Worm (Caenorhabditis elegans) whole organism, L1 larva: ENCODE measurements around the gene K07D4.2.

Experiments
- C04F5.9 ChIP-seq: sonication (generic microtip); optimal IDR thresholded peaks from 2 replicates; lab custom pipeline; 2016; ENCODE audit warnings: missing genetic modification characterization, missing compliant biosample characterization
- ama-1 ChIP-seq: fragments of 150-350 bp; optimal IDR thresholded peaks from 2 replicates; lab custom pipeline; 2014
- blmp-1 ChIP-seq: fragments of 150-350 bp; optimal IDR thresholded peaks from 2 replicates; lab custom pipeline; 2014; ENCODE audit warnings: missing biosample characterization, missing genetic modification characterization
- ces-1 ChIP-seq: fragments of 150-350 bp; optimal IDR thresholded peaks from 2 replicates; lab custom pipeline; 2014; ENCODE audit warnings: missing biosample characterization, missing genetic modification reagents, missing genetic modification characterization
- dpl-1 ChIP-seq, 3 experiments: fragments of 150-350 bp in 2 of 3; sonication (generic microtip) in 1 of 3; optimal IDR thresholded peaks; 2 replicates each; lab custom pipeline; 2014 to 2017; ENCODE audit warnings: missing biosample characterization in 3 of 3, missing genetic modification characterization in 3 of 3, missing genetic modification reagents in 3 of 3
- efl-1 ChIP-seq, 4 experiments: fragments of 150-350 bp; optimal IDR thresholded peaks in 3 of 4; peaks in 1 of 4; 1 replicate in 1 of 4; 2 replicates in 3 of 4; lab custom pipeline; 2014; ENCODE audit warnings: missing biosample characterization in 2 of 4, missing genetic modification characterization in 2 of 4, missing genetic modification reagents in 2 of 4
- egl-13 ChIP-seq: sonication (generic microtip); optimal IDR thresholded peaks from 2 replicates; lab custom pipeline; 2016; ENCODE audit warnings: missing genotype, missing genetic modification reagents, missing genetic modification characterization, missing compliant biosample characterization
- elt-2 ChIP-seq: sonication (generic microtip); optimal IDR thresholded peaks from 2 replicates; lab custom pipeline; 2016; ENCODE audit warnings: missing genetic modification characterization, mild to moderate bottlenecking, inconsistent platforms, missing compliant biosample characterization, missing genetic modification reagents
- elt-3 ChIP-seq, 6 experiments: fragments of 150-350 bp in 1 of 6; sonication (generic microtip); optimal IDR thresholded peaks; 2 replicates each; lab custom pipeline; 2017 to 2018; ENCODE audit warnings: missing biosample characterization in 6 of 6, missing genetic modification characterization in 6 of 6, inconsistent platforms in 1 of 6
- grh-1 ChIP-seq: fragments of 200-800 bp; sonication (Bioruptor generic); IDR thresholded peaks from 2 replicates; pipeline ENCODE4 v1.3.6; 2022; ENCODE audit warnings: missing genetic modification reagents, missing genetic modification characterization, missing compliant biosample characterization
- hlh-4 ChIP-seq: sonication (generic microtip); optimal IDR thresholded peaks from 2 replicates; lab custom pipeline; 2016; ENCODE audit warnings: mild to moderate bottlenecking, missing genetic modification characterization, missing compliant biosample characterization
- isw-1 ChIP-seq: fragments of 200-800 bp; sonication (Bioruptor generic); IDR thresholded peaks from 2 replicates; pipeline ENCODE4 v1.3.6; 2022; ENCODE audit warnings: missing genetic modification characterization, missing compliant biosample characterization
- jun-1 ChIP-seq: fragments of 150-350 bp; optimal IDR thresholded peaks from 2 replicates; lab custom pipeline; 2014; ENCODE audit warnings: missing biosample characterization, missing genetic modification reagents, missing genetic modification characterization
- lin-14 ChIP-seq: fragments of 200-800 bp; sonication (Bioruptor generic); optimal IDR thresholded peaks from 2 replicates; lab custom pipeline; 2018; ENCODE audit warnings: mild to moderate bottlenecking, missing genetic modification characterization, moderate library complexity, missing compliant biosample characterization
- lir-3 ChIP-seq: sonication (generic microtip); optimal IDR thresholded peaks from 2 replicates; lab custom pipeline; 2016; ENCODE audit warnings: mild to moderate bottlenecking, missing genetic modification characterization, moderate library complexity, missing compliant biosample characterization; ENCODE audit not compliant: poor library complexity
- mab-9 ChIP-seq: fragments of 200-800 bp; sonication (Bioruptor generic); IDR thresholded peaks from 2 replicates; pipeline ENCODE4 v1.3.6; 2022; ENCODE audit warnings: missing genetic modification reagents, missing genetic modification characterization, missing compliant biosample characterization
- mef-2 ChIP-seq: fragments of 150-350 bp; optimal IDR thresholded peaks from 2 replicates; lab custom pipeline; 2014; ENCODE audit warnings: missing biosample characterization, missing genetic modification characterization
- mep-1 ChIP-seq: fragments of 150-350 bp; optimal IDR thresholded peaks from 2 replicates; lab custom pipeline; 2014; ENCODE audit warnings: missing biosample characterization, missing genetic modification characterization
- nhr-47 ChIP-seq: sonication (generic microtip); optimal IDR thresholded peaks from 2 replicates; lab custom pipeline; 2016; ENCODE audit warnings: mild to moderate bottlenecking, missing genetic modification characterization, moderate library complexity, missing compliant biosample characterization
- nhr-71 ChIP-seq: sonication (generic microtip); optimal IDR thresholded peaks from 2 replicates; lab custom pipeline; 2016; ENCODE audit warnings: mild to moderate bottlenecking, missing genetic modification characterization, moderate library complexity, missing compliant biosample characterization
- nhr-85 ChIP-seq: sonication (generic microtip); peaks from one replicate; lab custom pipeline; 2016; ENCODE audit warnings: missing genetic modification characterization, inconsistent platforms, missing compliant biosample characterization
- pag-3 ChIP-seq: sonication (generic microtip); optimal IDR thresholded peaks from 2 replicates; lab custom pipeline; 2017; ENCODE audit warnings: missing genetic modification characterization, mild to moderate bottlenecking, missing compliant biosample characterization, antibody characterized with exemption, borderline replicate concordance; ENCODE audit not compliant: insufficient read depth
- pax-3 ChIP-seq: fragments of 200-800 bp; sonication (Bioruptor generic); optimal IDR thresholded peaks from 2 replicates; lab custom pipeline; 2018; ENCODE audit warnings: mild to moderate bottlenecking, missing genetic modification characterization, moderate library complexity, missing compliant biosample characterization
- rnt-1 ChIP-seq: sonication (generic microtip); optimal IDR thresholded peaks from 2 replicates; lab custom pipeline; 2016; ENCODE audit warnings: mild to moderate bottlenecking, missing genetic modification characterization, moderate library complexity, missing compliant biosample characterization
- snpc-4 ChIP-seq: fragments of 150-350 bp; optimal IDR thresholded peaks from 2 replicates; lab custom pipeline; 2014; ENCODE audit warnings: missing biosample characterization, missing genetic modification characterization
- sup-37 ChIP-seq: fragments of 200-800 bp; sonication (Bioruptor generic); optimal IDR thresholded peaks from 2 replicates; lab custom pipeline; 2018; ENCODE audit warnings: mild to moderate bottlenecking, missing genetic modification characterization, missing compliant biosample characterization
- unc-130 ChIP-seq: fragments of 150-350 bp; optimal IDR thresholded peaks from 2 replicates; lab custom pipeline; 2017; ENCODE audit warnings: missing biosample characterization, missing genetic modification characterization, inconsistent platforms
- unc-62 ChIP-seq: fragments of 150-350 bp; optimal IDR thresholded peaks from 2 replicates; lab custom pipeline; 2014; ENCODE audit warnings: missing biosample characterization, missing genetic modification reagents, missing genetic modification characterization
- vab-15 ChIP-seq: sonication (generic microtip); optimal IDR thresholded peaks from 2 replicates; lab custom pipeline; 2017; ENCODE audit warnings: missing genotype, mild to moderate bottlenecking, missing genetic modification characterization, missing compliant biosample characterization
- xbp-1 ChIP-seq: sonication (generic microtip); optimal IDR thresholded peaks from 2 replicates; lab custom pipeline; 2016; ENCODE audit warnings: missing genetic modification characterization, missing compliant biosample characterization

K07D4.2 gene

DNA sequence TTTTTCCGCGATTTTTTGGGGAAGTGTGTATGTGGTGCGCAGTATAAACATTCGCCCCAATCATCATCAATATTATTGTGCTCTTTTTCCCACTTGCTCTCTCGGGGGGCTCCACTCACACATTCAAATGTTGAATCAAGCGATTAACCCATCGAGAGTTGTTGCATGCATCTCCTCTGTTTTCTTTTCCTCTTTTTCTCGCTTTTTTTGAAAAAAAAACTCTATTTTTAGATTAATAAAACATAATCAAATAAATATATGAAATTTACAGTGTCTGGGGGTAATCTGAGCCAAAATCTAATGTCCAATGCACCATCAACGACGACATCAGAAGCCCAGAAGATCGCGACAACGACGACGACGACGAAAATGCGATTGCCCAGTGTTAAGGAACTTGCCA is 40.7 kb downstream of the K07D4.2 start, which contains the start of gene ephx-1:
ephx-1 (plus strand) TSS at position 301 of the 400 bp plus-strand sequence.
- TF ChIP-seq dpl-1 (GFP tag; optimal IDR thresholded peaks at IDR 0.05; lab: Kevin White, UChicago) (no peak), lir-3 (tag; lab: Kevin White, UChicago) (no peak), pag-3 (no peak), unc-62 (GFP tag; lab: Kevin White, UChicago) (no peak), sup-37 (GFP tag; lab: Kevin White, UChicago) (no peak), xbp-1 (no peak), blmp-1 (no peak), C04F5.9 (tag; lab: Kevin White, UChicago) (no peak), mef-2 (tag; lab: Kevin White, UChicago) (no peak), nhr-47 (tag; lab: Kevin White, UChicago) (no peak), isw-1 (GFP tag; lab: Robert Waterston, UW) (no peak), egl-13 (tag; lab: Kevin White, UChicago) (no peak)

DNA sequence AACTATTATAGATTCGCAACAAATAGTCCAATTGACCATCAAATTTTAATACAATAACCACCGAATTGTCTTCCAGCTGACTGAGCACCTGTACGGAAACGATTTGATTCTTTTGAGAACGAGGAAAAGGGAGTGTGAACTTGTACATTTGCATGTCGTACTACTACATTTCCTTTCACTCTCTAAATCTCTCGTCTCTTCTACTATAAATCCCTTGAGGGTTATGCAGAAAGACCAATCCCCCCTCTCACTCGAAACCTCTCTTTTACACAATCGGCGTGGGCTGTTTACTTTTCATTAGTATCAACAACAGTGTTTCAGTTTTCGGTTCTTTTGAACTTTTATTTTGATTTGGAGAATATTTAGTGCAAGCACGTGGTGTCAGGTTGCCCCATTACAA is 43.2 kb downstream of the K07D4.2 start:
- no peak for TF ChIP-seq vab-15 (tag; lab: Kevin White, UChicago)
- no peak for TF ChIP-seq pax-3 (tag; lab: Kevin White, UChicago)
- TF ChIP-seq ces-1 (GFP tag; lab: Kevin White, UChicago), result no peak
- TF ChIP-seq nhr-85 (tag; lab: Kevin White, UChicago), result no peak
- peak; percentile 29 for TF ChIP-seq lin-14 (GFP tag; lab: Kevin White, UChicago)
- no peak for TF ChIP-seq nhr-71 (tag; lab: Kevin White, UChicago)
- no peak for TF ChIP-seq jun-1 (tag; lab: Kevin White, UChicago)
- no peak for TF ChIP-seq hlh-4
- no peak for TF ChIP-seq grh-1
- no peak for TF ChIP-seq ama-1 (lab: Kevin White, UChicago)
- TF ChIP-seq egl-13 (tag; lab: Kevin White, UChicago), result no peak
- no peak for TF ChIP-seq mep-1
- no peak for TF ChIP-seq mab-9 (GFP tag; lab: Robert Waterston, UW)
- no peak for TF ChIP-seq snpc-4 (tag; lab: Kevin White, UChicago)
- TF ChIP-seq efl-1 (optimal IDR thresholded peaks at IDR 0.05; lab: Kevin White, UChicago), result no peak
- peak in 1 of 2 experiments; percentile 76 for TF ChIP-seq efl-1 (GFP tag; optimal IDR thresholded peaks at IDR 0.05 in 1 of 2; lab: Kevin White, UChicago)

DNA sequence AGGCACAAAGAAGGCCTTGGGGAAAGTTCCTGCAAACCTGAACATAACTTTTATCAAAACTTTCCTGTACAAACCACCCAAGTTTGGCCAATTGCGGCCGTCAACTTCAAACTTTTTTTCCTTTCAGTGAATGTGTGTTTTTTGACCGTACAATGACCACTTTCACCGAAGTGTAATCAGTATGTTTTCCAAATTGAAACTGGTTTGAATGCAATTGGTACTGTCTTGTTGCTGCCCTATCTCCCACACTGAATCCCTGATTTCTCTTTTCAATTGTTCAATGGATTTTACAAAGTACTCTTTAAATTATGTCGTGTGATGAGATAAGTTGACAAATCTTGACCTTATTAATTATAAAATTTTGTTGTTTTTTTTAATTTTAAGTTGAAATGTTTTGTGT is 44.9 kb downstream of the K07D4.2 start:
- TF ChIP-seq rnt-1 (tag; lab: Kevin White, UChicago) (no peak), mep-1 (no peak), elt-3 (tag; optimal IDR thresholded peaks at IDR 0.05; lab: Kevin White, UChicago) (peak in 1 of 6 experiments; percentile 59), blmp-1 (peak; percentile 79), nhr-85 (tag; lab: Kevin White, UChicago) (peak; percentile 61), xbp-1 (no peak), grh-1 (0 out of 2 replicates have a peak, but pooled peaks have one; percentile 28)

- TF ChIP-seq lin-14 (GFP tag; lab: Kevin White, UChicago) (peak; percentile 9), mef-2 (tag; lab: Kevin White, UChicago) (no peak)
Observed at ce11 chrII:3999537-3999936, 45.8 kb downstream of the K07D4.2 start.

DNA sequence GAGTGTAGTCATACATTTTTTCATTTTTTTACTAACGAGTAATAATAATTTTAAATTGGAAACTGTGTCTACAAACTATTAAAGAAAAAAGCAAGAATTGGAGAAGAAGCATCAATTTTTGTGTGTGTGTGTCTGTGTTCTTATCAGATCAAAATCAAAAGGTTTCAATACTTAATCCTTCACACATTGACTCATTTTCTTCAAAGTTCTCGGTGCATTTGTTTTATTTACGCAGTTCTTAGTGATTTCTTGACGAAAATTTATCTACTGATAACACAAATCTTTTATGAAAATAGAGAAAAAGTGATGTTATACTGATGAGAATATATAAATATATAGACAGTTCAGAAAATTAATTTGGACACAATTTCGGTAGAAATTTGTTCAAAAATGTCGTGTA is 49.3 kb downstream of the K07D4.2 start, which contains the start of gene clc-22:
clc-22 (minus strand) TSS at position 71 of the 400 bp plus-strand sequence.
- TF ChIP-seq unc-130 (no peak), elt-2 (tag; lab: Kevin White, UChicago) (peak; percentile 52)
